Fruit fly (Drosophila melanogaster) whole organism, wandering third instar larva: Measurements from ENCODE around the gene Vm32E.

Source experiments
- Abd-B ChIP-seq: fragments of >200 bp; optimal IDR thresholded peaks from 2 replicates; lab custom pipeline; 2017; ENCODE audit warnings: missing biosample characterization, missing genetic modification characterization
- GATAd ChIP-seq: sonication (Bioruptor generic); optimal IDR thresholded peaks from 2 replicates; lab custom pipeline; 2016; ENCODE audit warnings: missing biosample characterization, missing genetic modification characterization
- Hr78 ChIP-seq: fragments of >200 bp; optimal IDR thresholded peaks from 2 replicates; lab custom pipeline; 2017; ENCODE audit warnings: missing biosample characterization, missing genetic modification characterization
- OdsH ChIP-seq: fragments of 200-800 bp; sonication (Bioruptor generic); optimal IDR thresholded peaks from 2 replicates; lab custom pipeline; 2016; ENCODE audit warnings: missing biosample characterization, mild to moderate bottlenecking, missing genetic modification characterization
- dl ChIP-seq, 2 experiments: fragments of 175-275, 200-275 bp in 1 of 2; fragments of 200-275 bp in 1 of 2; sonication (Bioruptor generic); optimal IDR thresholded peaks; lab custom pipeline; 2018; ENCODE audit warnings: mild to moderate bottlenecking in 2 of 2, missing biosample characterization in 2 of 2, missing genetic modification characterization in 2 of 2, moderate library complexity in 2 of 2; ENCODE audit not compliant: partially characterized antibody in 2 of 2, insufficient read depth in 1 of 2
- dmrt93B ChIP-seq: fragments of 200-800 bp; sonication (Bioruptor generic); optimal IDR thresholded peaks from 2 replicates; lab custom pipeline; 2018; ENCODE audit warnings: missing biosample characterization, mild to moderate bottlenecking, missing genetic modification characterization
- ey ChIP-seq: fragments of 200-800 bp; sonication (Bioruptor generic); optimal IDR thresholded peaks from 2 replicates; lab custom pipeline; 2016; ENCODE audit warnings: missing biosample characterization, missing genetic modification characterization
- h ChIP-seq: fragments of 200-800 bp; sonication (Bioruptor generic); optimal IDR thresholded peaks from 3 replicates; lab custom pipeline; 2016; ENCODE audit warnings: missing biosample characterization, mild to moderate bottlenecking, missing genetic modification characterization
- jim ChIP-seq: fragments of 175-275, 200-325 bp; sonication (Bioruptor generic); optimal IDR thresholded peaks from 2 replicates; lab custom pipeline; 2016; ENCODE audit warnings: missing biosample characterization, mild to moderate bottlenecking, missing genetic modification characterization
- lola ChIP-seq: fragments of >200 bp; optimal IDR thresholded peaks from 2 replicates; lab custom pipeline; 2017; ENCODE audit warnings: missing biosample characterization, missing genetic modification characterization
- psq ChIP-seq: fragments of 200-800 bp; sonication (Bioruptor generic); optimal IDR thresholded peaks from 3 replicates; lab custom pipeline; 2017; ENCODE audit warnings: missing biosample characterization, mild to moderate bottlenecking, missing genetic modification characterization, moderate library complexity
- rgr ChIP-seq: fragments of 200-800 bp; sonication (Bioruptor generic); optimal IDR thresholded peaks from 3 replicates; lab custom pipeline; 2016; ENCODE audit warnings: missing biosample characterization, mild to moderate bottlenecking, missing genetic modification characterization
- sage ChIP-seq: fragments of 200-800 bp; sonication (Bioruptor generic); optimal IDR thresholded peaks from 2 replicates; lab custom pipeline; 2016; ENCODE audit warnings: missing biosample characterization, mild to moderate bottlenecking, missing genetic modification characterization
- sv ChIP-seq: fragments of 200-800 bp; sonication (Bioruptor generic); optimal IDR thresholded peaks from 3 replicates; lab custom pipeline; 2016; ENCODE audit warnings: missing biosample characterization, missing genetic modification characterization

Gene Vm32E

dm6 chr2L:11121614-11122013 is 49.9 kb downstream of the Vm32E start, which contains the start of gene Dnaaf4:
TSS of gene Dnaaf4 (minus strand) at chr2L:11121714.
- TF ChIP-seq jim (no peak), OdsH (no peak), GATAd (no peak), ey (no peak), Abd-B (GFP tag; lab: Kevin White, UChicago) (no peak), psq (no peak), Hr78 (GFP tag; lab: Kevin White, UChicago) (no peak), sage (GFP tag; lab: Kevin White, UChicago) (no peak), dmrt93B (GFP tag; lab: Kevin White, UChicago) (no peak), sv (no peak), rgr (GFP tag; lab: Kevin White, UChicago) (no peak), lola (no peak), dl (GFP tag; optimal IDR thresholded peaks at IDR 0.05; lab: Kevin White, UChicago; ENCODE audit: insufficient read depth in 1 of 2, partially characterized antibody in 2 of 2) (no peak), h (no peak)
